Worm (Caenorhabditis elegans) whole organism, L4/young adult: ENCODE measurements around the gene best-23.

Experiments
- dao-5 ChIP-seq: sonication (generic microtip); optimal IDR thresholded peaks from 2 replicates; lab custom pipeline; 2016; ENCODE audit warnings: missing genotype, missing genetic modification characterization, moderate library complexity, missing compliant biosample characterization
- him-1 ChIP-seq: sonication (generic microtip); optimal IDR thresholded peaks from 2 replicates; lab custom pipeline; 2016; ENCODE audit warnings: missing genotype, missing genetic modification reagents, missing genetic modification characterization, missing compliant biosample characterization

DNA sequence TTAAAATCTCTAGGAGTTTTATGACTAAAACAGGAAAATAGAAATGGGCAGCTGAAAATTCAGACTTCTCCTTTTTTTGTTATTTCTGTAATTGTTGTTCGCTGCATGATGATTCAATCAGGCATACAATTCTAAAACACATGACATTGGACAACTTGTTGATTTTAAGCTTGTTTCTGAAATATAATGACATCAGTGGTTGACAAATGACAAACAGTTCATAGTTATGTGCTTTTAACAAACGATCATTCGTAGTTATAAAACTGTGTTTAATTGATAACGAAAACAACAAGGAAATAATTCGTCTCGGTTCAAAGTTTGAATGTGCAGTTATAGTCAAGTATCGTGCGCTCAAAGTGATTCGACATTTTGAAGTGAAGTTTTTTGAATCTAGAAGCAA is 40.9 kb upstream of the best-23 start:
- no peak for TF ChIP-seq dao-5 (tag; lab: Kevin White, UChicago)
- no peak for TF ChIP-seq him-1 (tag; lab: Kevin White, UChicago)
